Fruit fly (Drosophila melanogaster): ENCODE measurements around the gene pira.

The pira gene

dm6 chrX:12763467-12763866, at the start of gene pira (continued):
- peak; percentile 80; the same call in 2 of the 3 replicates for TF ChIP-seq Opbp (GFP tag; IDR thresholded peaks at IDR 0.05; ENCODE audit: partially characterized antibody)
- no peak for TF ChIP-seq Fer1 (GFP tag; optimal IDR thresholded peaks at IDR 0.05)
- no peak for TF ChIP-seq CG12155 (GFP tag; optimal IDR thresholded peaks at IDR 0.05)
- peak; percentile 54 for TF ChIP-seq Sry-δ (GFP tag; optimal IDR thresholded peaks at IDR 0.05)
- TF ChIP-seq CG10543 (GFP tag; optimal IDR thresholded peaks at IDR 0.05) = no peak
- no peak for TF ChIP-seq CG7928 (GFP tag; optimal IDR thresholded peaks at IDR 0.05)
- no peak for TF ChIP-seq CG12942 (GFP tag; optimal IDR thresholded peaks at IDR 0.05)
- TF ChIP-seq CG9727 (GFP tag; optimal IDR thresholded peaks at IDR 0.05) = no peak
- no peak for TF ChIP-seq pita (GFP tag; optimal IDR thresholded peaks at IDR 0.05)
- peak; percentile 78 for TF ChIP-seq Dref (GFP tag; IDR thresholded peaks at IDR 0.05)
- no peak for TF ChIP-seq pfk (GFP tag; optimal IDR thresholded peaks at IDR 0.05)
- TF ChIP-seq CG11085 (GFP tag; IDR thresholded peaks at IDR 0.05) = no peak
- TF ChIP-seq CG6791 (GFP tag; IDR thresholded peaks at IDR 0.05; ENCODE audit: partially characterized antibody) = peak; percentile 85
- no peak for TF ChIP-seq HHEX (GFP tag; optimal IDR thresholded peaks at IDR 0.05)
- no peak for TF ChIP-seq CG17385 (GFP tag; optimal IDR thresholded peaks at IDR 0.05)
- TF ChIP-seq ash1 (GFP tag; optimal IDR thresholded peaks at IDR 0.05) = no peak
- no peak for TF ChIP-seq tin (GFP tag; optimal IDR thresholded peaks at IDR 0.05)
- no peak for TF ChIP-seq CG4820 (GFP tag; optimal IDR thresholded peaks at IDR 0.05)
- TF ChIP-seq emc (GFP tag; optimal IDR thresholded peaks at IDR 0.05) = no peak
- no peak for TF ChIP-seq zfh2 (GFP tag; optimal IDR thresholded peaks at IDR 0.05)
- no peak for TF ChIP-seq CG12769 (tag; optimal IDR thresholded peaks at IDR 0.05)
- no peak for TF ChIP-seq Bdp1 (GFP tag; optimal IDR thresholded peaks at IDR 0.05)
- TF ChIP-seq klu (GFP tag; IDR thresholded peaks at IDR 0.05) = no peak
- TF ChIP-seq so (GFP tag; IDR thresholded peaks at IDR 0.05) = no peak
- TF ChIP-seq row (GFP tag; IDR thresholded peaks at IDR 0.05) = peak; percentile 9; the same call in 1 of the 3 replicates
- TF ChIP-seq sd (tag; optimal IDR thresholded peaks at IDR 0.05) = no peak
- no peak for TF ChIP-seq NfI (GFP tag; optimal IDR thresholded peaks at IDR 0.05)
- TF ChIP-seq CG6272 (GFP tag; IDR thresholded peaks at IDR 0.05) = no peak
- TF ChIP-seq CG13287 (GFP tag; IDR thresholded peaks at IDR 0.05; ENCODE audit: partially characterized antibody) = peak; percentile 83
- no peak for TF ChIP-seq Trl (optimal IDR thresholded peaks at IDR 0.05)
- TF ChIP-seq Trl (GFP tag; optimal IDR thresholded peaks at IDR 0.05) = no peak
- TF ChIP-seq CG33557 (GFP tag; optimal IDR thresholded peaks at IDR 0.05) = no peak
- TF ChIP-seq Oli (tag; optimal IDR thresholded peaks at IDR 0.05) = no peak
- no peak for TF ChIP-seq pum (GFP tag; optimal IDR thresholded peaks at IDR 0.05)
- no peak for TF ChIP-seq CG11093 (GFP tag; IDR thresholded peaks at IDR 0.05)
- no peak for TF ChIP-seq grn (GFP tag; optimal IDR thresholded peaks at IDR 0.05)
- no peak for TF ChIP-seq Dfd (GFP tag; optimal IDR thresholded peaks at IDR 0.05)
- no peak for TF ChIP-seq ttk (GFP tag; IDR thresholded peaks at IDR 0.05)
- peak; percentile 72 for TF ChIP-seq CG34224 (GFP tag; IDR thresholded peaks at IDR 0.05; ENCODE audit: partially characterized antibody)
- TF ChIP-seq Kr (GFP tag; optimal IDR thresholded peaks at IDR 0.05) = no peak
- TF ChIP-seq mam (GFP tag; optimal IDR thresholded peaks at IDR 0.05) = no peak
- peak in 1 of 2 experiments; percentile 47 for TF ChIP-seq crp (GFP tag; optimal IDR thresholded peaks at IDR 0.05)
- TF ChIP-seq MTF-1 (GFP tag; optimal IDR thresholded peaks at IDR 0.05; ENCODE audit: borderline replicate concordance) = no peak
- TF ChIP-seq gsb-n (tag; optimal IDR thresholded peaks at IDR 0.05) = no peak
- peak; percentile 55 for TF ChIP-seq sna (GFP tag; IDR thresholded peaks at IDR 0.05; ENCODE audit: partially characterized antibody)
- TF ChIP-seq ham (GFP tag; IDR thresholded peaks at IDR 0.05) = no peak
- TF ChIP-seq Nf-YA (GFP tag; IDR thresholded peaks at IDR 0.05) = no peak
- TF ChIP-seq zen2 (GFP tag; IDR thresholded peaks at IDR 0.05; ENCODE audit: partially characterized antibody) = peak; percentile 57; the same call in 1 of the 3 replicates
- no peak for TF ChIP-seq CG18599 (GFP tag; optimal IDR thresholded peaks at IDR 0.05)
- no peak for TF ChIP-seq gfzf (GFP tag; optimal IDR thresholded peaks at IDR 0.05)
- no peak for TF ChIP-seq ems (GFP tag; optimal IDR thresholded peaks at IDR 0.05)

All from whole organism, embryonic.